Worm (Caenorhabditis elegans) whole organism, midembryonic: Measurements from ENCODE around the gene sod-4.

Experiments
- T22C8.4 ChIP-seq: fragments of 200-800 bp; sonication (Bioruptor generic); IDR thresholded peaks from 2 replicates; pipeline ENCODE4 v1.3.6; 2022; ENCODE audit warnings: missing genetic modification characterization, missing compliant biosample characterization
- flt-1 ChIP-seq: fragments of 200-800 bp; sonication (Bioruptor generic); IDR thresholded peaks from 2 replicates; pipeline ENCODE4 v1.3.6; 2022; ENCODE audit warnings: missing genetic modification characterization, missing compliant biosample characterization
- klf-2 ChIP-seq: fragments of 200-800 bp; sonication (Bioruptor generic); conservative IDR thresholded peaks from 2 replicates; pipeline ENCODE4 v1.3.6; 2022; ENCODE audit warnings: missing genetic modification reagents, missing genetic modification characterization, missing compliant biosample characterization
- med-1 ChIP-seq: sonication (generic microtip); optimal IDR thresholded peaks from 2 replicates; lab custom pipeline; 2017; ENCODE audit warnings: missing genetic modification characterization, mild to moderate bottlenecking, missing compliant biosample characterization, antibody characterized with exemption, missing genetic modification reagents; ENCODE audit not compliant: insufficient read depth
- ref-1 ChIP-seq: fragments of 200-800 bp; sonication (Bioruptor generic); conservative IDR thresholded peaks from 2 replicates; pipeline ENCODE4 v1.3.6; 2022; ENCODE audit warnings: missing genetic modification reagents, missing genetic modification characterization, missing compliant biosample characterization
- tab-1 ChIP-seq: fragments of 200-800 bp; sonication (Bioruptor generic); IDR thresholded peaks from 2 replicates; pipeline ENCODE4 v1.3.6; 2022; ENCODE audit warnings: missing genetic modification characterization, missing compliant biosample characterization
- ztf-29 ChIP-seq: fragments of 200-800 bp; sonication (Bioruptor generic); IDR thresholded peaks from 2 replicates; pipeline ENCODE4 v1.3.6; 2022; ENCODE audit warnings: missing genetic modification reagents, missing genetic modification characterization, missing compliant biosample characterization

DNA sequence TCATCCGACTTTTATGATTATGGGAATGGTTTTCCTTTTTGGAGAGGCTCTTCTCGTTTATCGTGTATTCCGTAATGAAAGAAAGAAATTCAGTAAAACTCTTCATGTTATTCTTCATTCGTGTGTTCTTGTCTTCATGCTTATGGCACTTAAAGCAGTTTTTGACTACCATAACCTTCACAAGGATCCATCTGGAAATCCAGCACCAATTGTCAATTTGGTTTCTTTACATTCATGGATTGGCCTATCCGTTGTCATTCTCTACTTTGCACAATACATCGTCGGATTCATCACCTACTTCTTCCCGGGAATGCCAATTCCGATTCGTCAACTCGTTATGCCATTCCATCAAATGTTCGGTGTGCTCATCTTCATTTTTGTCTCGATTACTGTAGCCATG, 11.5 kb upstream of the sod-4 start:
- TF ChIP-seq tab-1 (GFP tag; lab: Robert Waterston, UW) (no peak), T22C8.4 (GFP tag; lab: Robert Waterston, UW) (no peak), ztf-29 (GFP tag; lab: Robert Waterston, UW) (no peak), flt-1 (GFP tag; lab: Robert Waterston, UW) (no peak), med-1 (GFP tag; lab: Kevin White, UChicago) (no peak), ref-1 (GFP tag; lab: Robert Waterston, UW) (no peak), klf-2 (GFP tag; lab: Robert Waterston, UW) (no peak)
